Fruit fly (Drosophila melanogaster): ENCODE measurements around the gene CG2816.

DNA sequence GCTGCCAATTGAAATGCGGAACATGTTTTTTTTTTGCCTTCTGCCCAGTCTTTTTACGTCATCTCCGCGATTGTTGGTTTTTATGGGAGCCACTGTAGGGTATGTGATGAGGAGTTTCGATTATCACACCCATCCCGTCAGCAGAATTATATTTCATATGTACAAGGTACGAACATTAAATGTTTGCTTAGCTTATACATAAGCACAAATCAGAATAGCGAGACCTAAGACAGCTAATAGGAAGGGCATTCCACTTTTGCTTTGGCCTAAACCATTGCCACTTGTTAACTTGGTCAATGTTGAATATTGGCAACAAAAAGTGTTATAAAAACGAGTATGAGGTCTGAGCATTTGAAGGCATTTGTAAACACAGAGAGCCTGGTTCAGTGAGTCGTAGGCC lies at the start of gene CG2816:
- TF ChIP-seq EcR (GFP tag; optimal IDR thresholded peaks at IDR 0.05) (no peak), Dll (optimal IDR thresholded peaks at IDR 0.05) (no peak), usp (GFP tag; optimal IDR thresholded peaks at IDR 0.05) (no peak)
